Worm (Caenorhabditis elegans): ENCODE data around the gene F42H10.6.

The F42H10.6 gene

ce11 chrIII:8518990-8519389 lies 38.7 kb upstream of the F42H10.6 start:
- TF ChIP-seq B0336.3 (GFP tag; IDR thresholded peaks at IDR 0.05) (0 out of 2 replicates have a peak, but pooled peaks have one; percentile 47), cebp-1 (GFP tag; IDR thresholded peaks at IDR 0.05) (no peak), cebp-1 (tag; optimal IDR thresholded peaks at IDR 0.05) (peak; percentile 12), egl-18 (GFP tag; IDR thresholded peaks at IDR 0.05) (no peak), mcd-1 (GFP tag; IDR thresholded peaks at IDR 0.05) (no peak), Y56A3A.18 (GFP tag; IDR thresholded peaks at IDR 0.05) (0 out of 2 replicates have a peak, but pooled peaks have one; percentile 27), chd-7 (tag; optimal IDR thresholded peaks at IDR 0.05) (peak; percentile 64), lin-26 (GFP tag; IDR thresholded peaks at IDR 0.05) (0 out of 2 replicates have a peak, but pooled peaks have one; percentile 24)

ce11 chrIII:8512279-8512942 lies 32.2 kb upstream of the F42H10.6 start:
- TF ChIP-seq nhr-120 (GFP tag; IDR thresholded peaks at IDR 0.05) (no peak), Y56A3A.18 (GFP tag; IDR thresholded peaks at IDR 0.05) (no peak), attf-3 (GFP tag; conservative IDR thresholded peaks at IDR 0.05) (no peak), dpl-1 (GFP tag; optimal IDR thresholded peaks at IDR 0.05) (no peak), nfya-2 (GFP tag; IDR thresholded peaks at IDR 0.05) (no peak), madf-6 (GFP tag; IDR thresholded peaks at IDR 0.05) (no peak; the same call in 1 of the 2 replicates)

- TF ChIP-seq F49E8.2 (tag; optimal IDR thresholded peaks at IDR 0.05; ENCODE audit: insufficient read depth) (no peak), nfyb-1 (GFP tag; IDR thresholded peaks at IDR 0.05) (no peak), nhr-90 (tag; optimal IDR thresholded peaks at IDR 0.05) (no peak), K11D2.4 (GFP tag; IDR thresholded peaks at IDR 0.05) (no peak), rcor-1 (GFP tag; IDR thresholded peaks at IDR 0.05) (no peak), xnd-1 (tag; optimal IDR thresholded peaks at IDR 0.05) (no peak), F52B5.7 (tag; optimal IDR thresholded peaks at IDR 0.05) (no peak), Y95B8A.8 (GFP tag; IDR thresholded peaks at IDR 0.05) (no peak), mes-4 (tag; optimal IDR thresholded peaks at IDR 0.05) (no peak), cebp-1 (GFP tag; IDR thresholded peaks at IDR 0.05) (no peak), cebp-1 (tag; optimal IDR thresholded peaks at IDR 0.05) (no peak), attf-6 (GFP tag; IDR thresholded peaks at IDR 0.05) (no peak), Y56A3A.18 (GFP tag; IDR thresholded peaks at IDR 0.05) (no peak), egl-44 (GFP tag; IDR thresholded peaks at IDR 0.05) (no peak), ceh-100 (GFP tag; IDR thresholded peaks at IDR 0.05) (no peak)
These were observed 31.5 kb upstream of the F42H10.6 start for ce11 chrIII:8511711-8512110.

- no peak for TF ChIP-seq lin-35 (GFP tag; optimal IDR thresholded peaks at IDR 0.05)
- TF ChIP-seq chd-7 (tag; optimal IDR thresholded peaks at IDR 0.05), result peak; percentile 14
- 0 out of 2 replicates have a peak, but pooled peaks have one; percentile 4 for TF ChIP-seq hmg-1.2 (GFP tag; IDR thresholded peaks at IDR 0.05)
- no peak for TF ChIP-seq egl-18 (GFP tag; IDR thresholded peaks at IDR 0.05)
- TF ChIP-seq ceh-91 (GFP tag; IDR thresholded peaks at IDR 0.05), result no peak
- 0 out of 2 replicates have a peak, but pooled peaks have one; percentile 8 for TF ChIP-seq dox-1 (GFP tag; IDR thresholded peaks at IDR 0.05)
- no peak for TF ChIP-seq attf-6 (GFP tag; IDR thresholded peaks at IDR 0.05)
- no peak for TF ChIP-seq lsl-1 (GFP tag; optimal IDR thresholded peaks at IDR 0.05)
- no peak for TF ChIP-seq unc-130 (GFP tag; optimal IDR thresholded peaks at IDR 0.05)
- TF ChIP-seq akir-1 (GFP tag; optimal IDR thresholded peaks at IDR 0.05), result no peak
- TF ChIP-seq lin-54 (GFP tag; optimal IDR thresholded peaks at IDR 0.05), result no peak
- TF ChIP-seq atf-7 (tag; optimal IDR thresholded peaks at IDR 0.05), result no peak
- no peak for TF ChIP-seq tbx-9 (tag; optimal IDR thresholded peaks at IDR 0.05; ENCODE audit: borderline replicate concordance)
- no peak for TF ChIP-seq snpc-1.1 (tag; optimal IDR thresholded peaks at IDR 0.05; ENCODE audit: insufficient read depth)
- TF ChIP-seq zfh-2 (GFP tag; conservative IDR thresholded peaks at IDR 0.05), result 0 out of 2 replicates have a peak, but pooled peaks have one; percentile 19
- TF ChIP-seq Y56A3A.18 (GFP tag; IDR thresholded peaks at IDR 0.05), result no peak
- no peak for TF ChIP-seq lir-1 (GFP tag; conservative IDR thresholded peaks at IDR 0.05)
- TF ChIP-seq ceh-40 (GFP tag; IDR thresholded peaks at IDR 0.05), result no peak
- no peak for TF ChIP-seq egrh-3 (GFP tag; IDR thresholded peaks at IDR 0.05)
- TF ChIP-seq him-1 (tag; optimal IDR thresholded peaks at IDR 0.05), result no peak
- TF ChIP-seq ztf-28 (GFP tag; IDR thresholded peaks at IDR 0.05), result no peak
These were observed 29.6 kb upstream of the F42H10.6 start for ce11 chrIII:8509644-8510393.
